Fruit fly (Drosophila melanogaster): ENCODE data around the gene Trf2.

The Trf2 gene

DNA sequence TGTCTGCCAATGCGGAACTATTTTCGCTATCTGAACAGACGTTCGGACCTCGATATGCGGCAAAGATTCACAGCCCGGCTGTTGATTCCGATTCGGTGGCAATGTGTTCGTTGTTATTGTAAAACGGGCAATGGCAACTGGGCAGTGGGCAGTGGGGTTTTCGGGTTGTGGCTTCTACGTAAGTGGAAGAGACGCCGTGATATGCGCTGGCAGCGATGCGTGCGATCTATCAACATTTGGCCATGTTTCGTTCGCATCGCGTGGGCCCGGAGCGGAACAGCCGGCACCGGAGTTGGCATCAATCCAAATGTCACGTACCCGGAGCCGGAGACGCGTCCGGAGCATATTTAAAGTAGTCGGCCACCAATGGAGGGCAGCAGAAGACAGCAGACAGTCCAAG lies 72.4 kb downstream of the Trf2 start, which contains the start of gene Cp38:
Gene Cp38, plus strand, starts transcription at position 376 of the 400 bp plus-strand sequence.
- no peak for TF ChIP-seq tai (GFP tag; optimal IDR thresholded peaks at IDR 0.05)
- TF ChIP-seq dmrt93B (GFP tag; optimal IDR thresholded peaks at IDR 0.05): no peak
- TF ChIP-seq dl (GFP tag; optimal IDR thresholded peaks at IDR 0.05; ENCODE audit: insufficient read depth in 1 of 2, partially characterized antibody in 2 of 2): no peak
- TF ChIP-seq woc (GFP tag; optimal IDR thresholded peaks at IDR 0.05): no peak
- TF ChIP-seq pan (optimal IDR thresholded peaks at IDR 0.05): no peak
- TF ChIP-seq Hnf4 (GFP tag; optimal IDR thresholded peaks at IDR 0.05): no peak
- TF ChIP-seq rgr (GFP tag; optimal IDR thresholded peaks at IDR 0.05): no peak
- no peak for TF ChIP-seq Hr83 (GFP tag; optimal IDR thresholded peaks at IDR 0.05; ENCODE audit: poor library complexity, severe bottlenecking)
- no peak for TF ChIP-seq CG9705 (GFP tag; optimal IDR thresholded peaks at IDR 0.05)
- no peak for TF ChIP-seq brk (GFP tag; optimal IDR thresholded peaks at IDR 0.05)
- TF ChIP-seq Vsx2 (GFP tag; optimal IDR thresholded peaks at IDR 0.05; ENCODE audit: partially characterized antibody): no peak

Measured in whole organism, wandering third instar larva.